Fruit fly (Drosophila melanogaster): ENCODE results near the gene CG17834.
A peak's percentile ranks its signal among the peaks of the same experiment; 100 is the strongest.

The CG17834 gene

DNA sequence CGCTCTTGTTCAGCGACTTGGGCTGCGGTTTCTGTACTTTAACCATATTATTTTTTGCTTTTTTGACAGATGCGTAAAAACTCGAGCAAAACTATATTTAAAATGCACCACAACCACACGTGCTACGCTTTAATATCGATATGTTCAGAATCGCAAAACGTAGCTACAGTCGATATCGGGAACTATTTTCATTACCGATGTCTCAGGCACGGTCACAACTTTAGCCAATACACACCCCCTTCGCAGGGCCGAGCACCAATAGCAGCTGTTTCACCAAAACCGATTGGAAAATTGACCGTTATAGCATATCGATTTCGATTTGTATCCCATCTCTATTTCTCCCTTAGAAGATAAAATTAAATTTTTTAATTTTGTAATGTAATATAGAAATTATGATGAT, 17.2 kb upstream of the CG17834 start, which contains the start of gene CG13096 (continued):
- no peak for TF ChIP-seq CG1024 (GFP tag; IDR thresholded peaks at IDR 0.05)
- TF ChIP-seq z (GFP tag; IDR thresholded peaks at IDR 0.05): no peak
- no peak for TF ChIP-seq CG18011 (GFP tag; optimal IDR thresholded peaks at IDR 0.05)
- no peak for TF ChIP-seq CG4730 (GFP tag; IDR thresholded peaks at IDR 0.05)
- TF ChIP-seq en (GFP tag; optimal IDR thresholded peaks at IDR 0.05): no peak
- TF ChIP-seq Drgx (GFP tag; IDR thresholded peaks at IDR 0.05): no peak
- TF ChIP-seq Ada2b (GFP tag; IDR thresholded peaks at IDR 0.05): no peak
- TF ChIP-seq Jarid2 (GFP tag; optimal IDR thresholded peaks at IDR 0.05): no peak
- no peak for TF ChIP-seq Dip3 (GFP tag; optimal IDR thresholded peaks at IDR 0.05)
- no peak for TF ChIP-seq sr (GFP tag; IDR thresholded peaks at IDR 0.05)
- no peak for TF ChIP-seq zf30C (GFP tag; optimal IDR thresholded peaks at IDR 0.05)
- TF ChIP-seq Hand (GFP tag; optimal IDR thresholded peaks at IDR 0.05): no peak
- peak; percentile 66 for TF ChIP-seq ftz-f1 (GFP tag; optimal IDR thresholded peaks at IDR 0.05)
- no peak for TF ChIP-seq fd3F (GFP tag; optimal IDR thresholded peaks at IDR 0.05)
- TF ChIP-seq jing (GFP tag; optimal IDR thresholded peaks at IDR 0.05): no peak
- TF ChIP-seq ssp (GFP tag; IDR thresholded peaks at IDR 0.05): no peak
- TF ChIP-seq CG32532 (GFP tag; IDR thresholded peaks at IDR 0.05): no peak
- peak; percentile 25; the same call in 1 of the 3 replicates for TF ChIP-seq ase (GFP tag; IDR thresholded peaks at IDR 0.05)
- TF ChIP-seq CG5245 (GFP tag; optimal IDR thresholded peaks at IDR 0.05): no peak
- peak; percentile 100 for TF ChIP-seq CG3995 (GFP tag; optimal IDR thresholded peaks at IDR 0.05)
- no peak for TF ChIP-seq CG12236 (GFP tag; optimal IDR thresholded peaks at IDR 0.05)
- no peak for TF ChIP-seq CG11398 (GFP tag; optimal IDR thresholded peaks at IDR 0.05)
- TF ChIP-seq CG16813 (GFP tag; IDR thresholded peaks at IDR 0.05; ENCODE audit: partially characterized antibody): peak; percentile 98
- TF ChIP-seq Chrac-16 (GFP tag; optimal IDR thresholded peaks at IDR 0.05): no peak
- TF ChIP-seq sob (GFP tag; IDR thresholded peaks at IDR 0.05): no peak
- TF ChIP-seq CG11696 (GFP tag; IDR thresholded peaks at IDR 0.05): no peak
- TF ChIP-seq Deaf1 (tag; optimal IDR thresholded peaks at IDR 0.05): peak; percentile 22
- no peak for TF ChIP-seq Atf-2 (GFP tag; optimal IDR thresholded peaks at IDR 0.05)
- no peak for TF ChIP-seq ind (GFP tag; optimal IDR thresholded peaks at IDR 0.05)
- peak; percentile 30 for TF ChIP-seq CG10462 (GFP tag; optimal IDR thresholded peaks at IDR 0.05)
- TF ChIP-seq croc (GFP tag; conservative IDR thresholded peaks at IDR 0.05): no peak
- TF ChIP-seq zfh1 (GFP tag; IDR thresholded peaks at IDR 0.05): no peak
- no peak for TF ChIP-seq CG12071 (GFP tag; optimal IDR thresholded peaks at IDR 0.05)
- no peak for TF ChIP-seq CG31388 (GFP tag; optimal IDR thresholded peaks at IDR 0.05)
- no peak for TF ChIP-seq psq (GFP tag; optimal IDR thresholded peaks at IDR 0.05)
- TF ChIP-seq CG16815 (GFP tag; optimal IDR thresholded peaks at IDR 0.05): no peak
- no peak for TF ChIP-seq H15 (GFP tag; IDR thresholded peaks at IDR 0.05)
- TF ChIP-seq Kr (GFP tag; optimal IDR thresholded peaks at IDR 0.05): no peak
- no peak for TF ChIP-seq CG12299 (tag; optimal IDR thresholded peaks at IDR 0.05)
- TF ChIP-seq CG17568 (GFP tag; optimal IDR thresholded peaks at IDR 0.05): no peak
- TF ChIP-seq repo (GFP tag; optimal IDR thresholded peaks at IDR 0.05): no peak
- TF ChIP-seq CG33213 (GFP tag; optimal IDR thresholded peaks at IDR 0.05): peak; percentile 55
- TF ChIP-seq CG8765 (GFP tag; IDR thresholded peaks at IDR 0.05): no peak
- peak; percentile 41 for TF ChIP-seq mam (GFP tag; optimal IDR thresholded peaks at IDR 0.05)
- peak; percentile 72 for TF ChIP-seq CG17186 (GFP tag; optimal IDR thresholded peaks at IDR 0.05)
- TF ChIP-seq BEAF-32 (GFP tag; optimal IDR thresholded peaks at IDR 0.05): peak; percentile 99
- no peak for TF ChIP-seq schlank (tag; optimal IDR thresholded peaks at IDR 0.05)
- peak; percentile 99 for TF ChIP-seq CG6791 (GFP tag; IDR thresholded peaks at IDR 0.05; ENCODE audit: partially characterized antibody)
- TF ChIP-seq CG33557 (GFP tag; optimal IDR thresholded peaks at IDR 0.05): no peak
- no peak for TF ChIP-seq grau (tag; optimal IDR thresholded peaks at IDR 0.05)
- TF ChIP-seq Myb (GFP tag; optimal IDR thresholded peaks at IDR 0.05): peak; percentile 99
- peak; percentile 82 for TF ChIP-seq CG13894 (tag; optimal IDR thresholded peaks at IDR 0.05)
- TF ChIP-seq p53 (GFP tag; optimal IDR thresholded peaks at IDR 0.05): peak; percentile 9
